Fruit fly (Drosophila melanogaster) whole organism, embryonic: ENCODE measurements around the gene CG10725.

Experiments used
- ATbp ChIP-seq: fragments of 200-800 bp; sonication (Bioruptor generic); optimal IDR thresholded peaks from 2 replicates; lab custom pipeline; 2017; ENCODE audit warnings: missing biosample characterization, mild to moderate bottlenecking, missing genetic modification characterization, missing genetic modification reagents
- CG13123 ChIP-seq: fragments of 200-800 bp; sonication (Bioruptor generic); optimal IDR thresholded peaks from 2 replicates; lab custom pipeline; 2016; ENCODE audit warnings: missing biosample characterization, missing genetic modification characterization
- CG17612 ChIP-seq: fragments of 200-800 bp; sonication (Bioruptor generic); IDR thresholded peaks from 2 replicates; pipeline ENCODE4 v1.3.6; 2022; ENCODE audit warnings: missing biosample characterization, missing genetic modification characterization
- CG30431 ChIP-seq: fragments of 200-800 bp; sonication (Bioruptor generic); optimal IDR thresholded peaks from 2 replicates; lab custom pipeline; 2017; ENCODE audit warnings: missing biosample characterization, missing genetic modification characterization
- CG6175 ChIP-seq: fragments of 200-800 bp; sonication (Bioruptor generic); IDR thresholded peaks from 3 replicates; pipeline ENCODE4 v1.3.6; 2022; ENCODE audit warnings: missing biosample characterization, missing genetic modification characterization
- CoRest ChIP-seq: fragments of 200-800 bp; sonication (Bioruptor generic); optimal IDR thresholded peaks from 3 replicates; lab custom pipeline; 2018; ENCODE audit warnings: missing biosample characterization, mild to moderate bottlenecking, missing genetic modification characterization, moderate library complexity
- Dfd ChIP-seq, 2 experiments: fragments of >200 bp; optimal IDR thresholded peaks; 2 replicates each; lab custom pipeline; 2017; ENCODE audit warnings: missing biosample characterization in 2 of 2, missing genetic modification characterization in 2 of 2
- Hr39 ChIP-seq: fragments of >200 bp; optimal IDR thresholded peaks from 2 replicates; lab custom pipeline; 2017
- br ChIP-seq: fragments of >200 bp; optimal IDR thresholded peaks from 2 replicates; lab custom pipeline; 2017
- exex ChIP-seq: fragments of 200-800 bp; sonication (Bioruptor generic); optimal IDR thresholded peaks from 4 replicates; lab custom pipeline; 2018; ENCODE audit warnings: missing biosample characterization, mild to moderate bottlenecking, missing genetic modification characterization, moderate library complexity
- repo ChIP-seq: fragments of 200-800 bp; sonication (Bioruptor generic); optimal IDR thresholded peaks from 2 replicates; lab custom pipeline; 2016; ENCODE audit warnings: missing biosample characterization, missing genetic modification characterization
- sim ChIP-seq: fragments of 200-800 bp; sonication (Bioruptor generic); IDR thresholded peaks from 2 replicates; pipeline ENCODE4 v1.3.6; 2022; ENCODE audit warnings: missing biosample characterization, missing genetic modification characterization
- tio ChIP-seq: fragments of 200-800 bp; sonication (Bioruptor generic); optimal IDR thresholded peaks from 2 replicates; lab custom pipeline; 2017; ENCODE audit warnings: missing biosample characterization, missing genetic modification characterization, inconsistent platforms
- usp ChIP-seq: fragments of >200 bp; optimal IDR thresholded peaks from 2 replicates; lab custom pipeline; 2017; ENCODE audit warnings: missing biosample characterization, missing genetic modification characterization

DNA sequence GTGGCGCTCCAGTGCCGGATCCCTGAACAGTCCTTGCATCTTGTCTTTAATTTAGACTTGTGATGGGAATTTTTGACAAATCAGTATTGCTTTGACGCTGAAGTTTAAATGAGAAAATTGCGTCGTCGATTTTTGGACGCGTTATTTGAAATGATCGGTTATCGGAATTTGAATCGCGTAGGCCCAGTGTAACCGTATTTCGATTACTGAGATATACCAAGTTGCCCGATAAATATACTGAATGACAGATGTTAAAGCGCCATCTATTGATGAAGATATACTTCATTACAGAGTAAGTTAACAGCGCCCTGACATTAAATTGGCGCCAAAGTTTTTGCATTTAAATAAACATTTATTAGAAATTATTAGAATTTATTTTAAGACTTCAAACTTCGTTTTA lies 47.9 kb upstream of the CG10725 start, which contains the start of gene Poc1:
- TF ChIP-seq repo (GFP tag; lab: Kevin White, UChicago) = no peak
- TF ChIP-seq CG17612 (GFP tag; lab: Robert Waterston, UW) = no peak
- TF ChIP-seq usp = no peak
- TF ChIP-seq CG6175 (GFP tag; lab: Robert Waterston, UW) = no peak
- no peak for TF ChIP-seq br (lab: Kevin White, UChicago)
- no peak for TF ChIP-seq sim (GFP tag; lab: Robert Waterston, UW)
- TF ChIP-seq CG13123 (GFP tag; lab: Kevin White, UChicago) = no peak
- TF ChIP-seq CG30431 = no peak
- TF ChIP-seq ATbp (GFP tag; lab: Kevin White, UChicago) = no peak
- TF ChIP-seq tio (GFP tag; lab: Kevin White, UChicago) = no peak
- TF ChIP-seq exex (tag; lab: Kevin White, UChicago) = no peak
- TF ChIP-seq CoRest (tag; lab: Kevin White, UChicago) = no peak
- no peak for TF ChIP-seq Dfd (GFP tag; optimal IDR thresholded peaks at IDR 0.05; lab: Kevin White, UChicago)
- TF ChIP-seq Hr39 (lab: Kevin White, UChicago) = no peak
